Worm (Caenorhabditis elegans): Measurements from ENCODE around the gene T09F3.5.

DNA sequence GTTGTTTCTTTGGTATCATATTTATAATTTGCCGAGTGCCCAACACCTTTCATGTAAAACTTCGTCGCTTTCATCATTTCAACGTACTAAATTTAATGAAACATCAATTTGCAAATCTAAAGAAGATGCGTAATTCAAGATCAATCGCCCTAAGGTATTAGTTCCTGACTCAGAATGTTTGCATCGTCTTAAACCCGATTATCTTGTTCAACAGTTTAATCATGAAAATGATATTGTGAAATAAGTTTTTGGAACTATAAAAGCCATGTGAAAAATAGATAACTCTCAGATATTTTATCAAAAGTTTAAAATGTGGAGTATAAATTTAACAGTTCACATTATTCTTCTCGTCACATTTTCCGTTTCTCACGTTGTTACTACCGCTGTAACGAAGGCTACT, 43.3 kb downstream of the T09F3.5 start, which contains the start of gene E04D5.4:
- TF ChIP-seq W03F9.2 (tag; optimal IDR thresholded peaks at IDR 0.05) = no peak
- no peak for TF ChIP-seq him-1 (tag; optimal IDR thresholded peaks at IDR 0.05)

Measured in whole organism, L4/young adult.